Worm (Caenorhabditis elegans): Measurements from ENCODE around the gene C18A3.3.
A peak's percentile ranks its signal among the peaks of the same experiment; 100 is the strongest.

Gene C18A3.3

DNA sequence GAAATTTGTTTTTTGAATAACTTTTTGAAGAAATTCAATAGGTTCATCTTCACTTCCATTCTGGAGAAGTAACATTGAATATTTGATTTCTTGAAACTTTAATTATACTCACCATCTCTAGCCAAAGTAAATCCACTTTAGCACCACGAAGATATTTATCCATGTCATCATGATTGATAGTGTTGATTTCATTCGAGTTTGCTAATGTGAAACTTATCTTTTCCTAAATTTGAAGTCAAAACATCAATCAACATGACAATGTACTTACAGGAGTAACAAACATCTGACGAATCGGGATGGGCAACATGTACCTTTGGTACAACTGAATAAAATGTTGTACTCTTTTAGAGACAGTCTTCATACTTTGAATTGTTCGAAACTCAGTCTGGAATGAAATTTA is 18.8 kb upstream of the C18A3.3 start:
- TF ChIP-seq T22C8.4 (GFP tag; IDR thresholded peaks at IDR 0.05) (no peak), flt-1 (GFP tag; IDR thresholded peaks at IDR 0.05) (no peak), ztf-23 (GFP tag; IDR thresholded peaks at IDR 0.05) (no peak), klf-2 (GFP tag; conservative IDR thresholded peaks at IDR 0.05) (no peak), cog-1 (tag; optimal IDR thresholded peaks at IDR 0.05) (no peak), ztf-29 (GFP tag; IDR thresholded peaks at IDR 0.05) (no peak), tab-1 (GFP tag; IDR thresholded peaks at IDR 0.05) (no peak), ref-1 (GFP tag; conservative IDR thresholded peaks at IDR 0.05) (no peak), med-1 (GFP tag; optimal IDR thresholded peaks at IDR 0.05; ENCODE audit: insufficient read depth) (no peak)

DNA sequence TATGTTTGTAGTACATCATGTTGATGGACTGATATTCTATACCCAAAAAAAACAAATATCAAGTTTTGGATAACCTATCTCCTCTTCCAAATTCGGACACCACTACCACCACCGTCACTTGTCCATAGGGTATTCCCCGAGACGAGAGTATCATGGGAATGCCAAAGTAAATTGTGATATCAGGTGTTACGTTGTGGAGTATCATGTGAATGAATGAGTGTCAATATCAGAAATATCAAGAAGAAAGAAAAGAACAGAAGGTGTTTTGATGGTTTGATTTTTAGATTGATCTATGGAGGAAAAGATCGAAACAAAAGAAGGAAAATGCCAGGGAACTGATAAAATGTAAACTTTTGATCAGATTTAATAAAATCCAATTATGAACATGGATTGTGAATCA is 17.9 kb upstream of the C18A3.3 start:
- TF ChIP-seq cog-1 (tag; optimal IDR thresholded peaks at IDR 0.05) = no peak
- TF ChIP-seq T22C8.4 (GFP tag; IDR thresholded peaks at IDR 0.05) = no peak
- TF ChIP-seq med-1 (GFP tag; optimal IDR thresholded peaks at IDR 0.05; ENCODE audit: insufficient read depth) = no peak
- TF ChIP-seq ztf-29 (GFP tag; IDR thresholded peaks at IDR 0.05) = no peak
- no peak for TF ChIP-seq klf-2 (GFP tag; conservative IDR thresholded peaks at IDR 0.05)
- TF ChIP-seq ztf-23 (GFP tag; IDR thresholded peaks at IDR 0.05) = no peak
- no peak for TF ChIP-seq tab-1 (GFP tag; IDR thresholded peaks at IDR 0.05)
- no peak for TF ChIP-seq ref-1 (GFP tag; conservative IDR thresholded peaks at IDR 0.05)
- no peak for TF ChIP-seq flt-1 (GFP tag; IDR thresholded peaks at IDR 0.05)

- TF ChIP-seq ztf-29 (GFP tag; IDR thresholded peaks at IDR 0.05) = no peak
- TF ChIP-seq T22C8.4 (GFP tag; IDR thresholded peaks at IDR 0.05) = no peak
- no peak for TF ChIP-seq flt-1 (GFP tag; IDR thresholded peaks at IDR 0.05)
- TF ChIP-seq ztf-23 (GFP tag; IDR thresholded peaks at IDR 0.05) = no peak
- TF ChIP-seq tab-1 (GFP tag; IDR thresholded peaks at IDR 0.05) = no peak
- no peak for TF ChIP-seq ref-1 (GFP tag; conservative IDR thresholded peaks at IDR 0.05)
- no peak for TF ChIP-seq med-1 (GFP tag; optimal IDR thresholded peaks at IDR 0.05; ENCODE audit: insufficient read depth)
- TF ChIP-seq klf-2 (GFP tag; conservative IDR thresholded peaks at IDR 0.05) = no peak
- TF ChIP-seq cog-1 (tag; optimal IDR thresholded peaks at IDR 0.05) = no peak
Observed at ce11 chrII:5698869-5699268, 17.2 kb upstream of the C18A3.3 start, which contains the start of the genes C25H3.10 and C25H3.1. Gene C25H3.10, minus strand, starts transcription at chrII:5698969. Gene C25H3.1, plus strand, starts transcription at chrII:5699071.

ce11 chrII:5701485-5701884 is 14.6 kb upstream of the C18A3.3 start:
- no peak for TF ChIP-seq cog-1 (tag; optimal IDR thresholded peaks at IDR 0.05)
- no peak for TF ChIP-seq klf-2 (GFP tag; conservative IDR thresholded peaks at IDR 0.05)
- TF ChIP-seq ztf-29 (GFP tag; IDR thresholded peaks at IDR 0.05) = no peak
- no peak for TF ChIP-seq tab-1 (GFP tag; IDR thresholded peaks at IDR 0.05)
- TF ChIP-seq flt-1 (GFP tag; IDR thresholded peaks at IDR 0.05) = no peak
- no peak for TF ChIP-seq T22C8.4 (GFP tag; IDR thresholded peaks at IDR 0.05)
- no peak for TF ChIP-seq ref-1 (GFP tag; conservative IDR thresholded peaks at IDR 0.05)
- TF ChIP-seq ztf-23 (GFP tag; IDR thresholded peaks at IDR 0.05) = no peak
- TF ChIP-seq med-1 (GFP tag; optimal IDR thresholded peaks at IDR 0.05; ENCODE audit: insufficient read depth) = no peak

- TF ChIP-seq med-1 (GFP tag; optimal IDR thresholded peaks at IDR 0.05; ENCODE audit: insufficient read depth) = no peak
- TF ChIP-seq ztf-29 (GFP tag; IDR thresholded peaks at IDR 0.05) = no peak
- TF ChIP-seq T22C8.4 (GFP tag; IDR thresholded peaks at IDR 0.05) = no peak
- TF ChIP-seq klf-2 (GFP tag; conservative IDR thresholded peaks at IDR 0.05) = no peak
- no peak for TF ChIP-seq cog-1 (tag; optimal IDR thresholded peaks at IDR 0.05)
- 0 out of 2 replicates have a peak, but pooled peaks have one; percentile 11 for TF ChIP-seq ztf-23 (GFP tag; IDR thresholded peaks at IDR 0.05)
- TF ChIP-seq ref-1 (GFP tag; conservative IDR thresholded peaks at IDR 0.05) = no peak
- no peak for TF ChIP-seq flt-1 (GFP tag; IDR thresholded peaks at IDR 0.05)
Observed at ce11 chrII:5702611-5703192, 13.4 kb upstream of the C18A3.3 start.

- TF ChIP-seq T22C8.4 (GFP tag; IDR thresholded peaks at IDR 0.05) (no peak), klf-2 (GFP tag; conservative IDR thresholded peaks at IDR 0.05) (no peak), flt-1 (GFP tag; IDR thresholded peaks at IDR 0.05) (no peak), ztf-23 (GFP tag; IDR thresholded peaks at IDR 0.05) (no peak), med-1 (GFP tag; optimal IDR thresholded peaks at IDR 0.05; ENCODE audit: insufficient read depth) (no peak), tab-1 (GFP tag; IDR thresholded peaks at IDR 0.05) (no peak), ztf-29 (GFP tag; IDR thresholded peaks at IDR 0.05) (no peak), ref-1 (GFP tag; conservative IDR thresholded peaks at IDR 0.05) (no peak), cog-1 (tag; optimal IDR thresholded peaks at IDR 0.05) (no peak)
Observed at ce11 chrII:5704479-5704878, 11.6 kb upstream of the C18A3.3 start.

DNA sequence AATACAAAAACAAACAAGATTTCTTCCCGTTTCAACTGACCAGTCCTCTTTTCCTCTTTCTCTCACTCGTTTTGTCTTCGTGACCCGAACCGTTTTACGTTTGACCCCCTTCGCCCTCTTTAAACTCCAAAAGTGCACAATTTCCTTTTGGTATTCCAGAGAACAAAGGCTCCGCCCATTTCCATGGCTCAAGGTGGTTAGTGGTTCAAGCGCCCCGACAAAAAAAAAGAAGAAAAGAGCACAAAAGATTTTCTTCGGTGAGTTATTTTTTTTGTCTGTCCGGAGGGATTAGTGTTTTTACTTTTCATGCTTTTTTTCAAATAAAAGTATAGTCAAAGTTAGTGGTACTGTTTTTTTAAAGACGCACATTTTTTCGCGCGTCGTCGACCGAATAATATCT is 8.6 kb upstream of the C18A3.3 start, which contains the start of gene osta-2:
osta-2 (plus strand) TSS at position 160 of the 400 bp plus-strand sequence.
- TF ChIP-seq ref-1 (GFP tag; conservative IDR thresholded peaks at IDR 0.05) (no peak), klf-2 (GFP tag; conservative IDR thresholded peaks at IDR 0.05) (no peak), tab-1 (GFP tag; IDR thresholded peaks at IDR 0.05) (no peak), flt-1 (GFP tag; IDR thresholded peaks at IDR 0.05) (no peak), T22C8.4 (GFP tag; IDR thresholded peaks at IDR 0.05) (no peak), ztf-29 (GFP tag; IDR thresholded peaks at IDR 0.05) (no peak), ztf-23 (GFP tag; IDR thresholded peaks at IDR 0.05) (no peak), cog-1 (tag; optimal IDR thresholded peaks at IDR 0.05) (no peak), med-1 (GFP tag; optimal IDR thresholded peaks at IDR 0.05; ENCODE audit: insufficient read depth) (no peak)

DNA sequence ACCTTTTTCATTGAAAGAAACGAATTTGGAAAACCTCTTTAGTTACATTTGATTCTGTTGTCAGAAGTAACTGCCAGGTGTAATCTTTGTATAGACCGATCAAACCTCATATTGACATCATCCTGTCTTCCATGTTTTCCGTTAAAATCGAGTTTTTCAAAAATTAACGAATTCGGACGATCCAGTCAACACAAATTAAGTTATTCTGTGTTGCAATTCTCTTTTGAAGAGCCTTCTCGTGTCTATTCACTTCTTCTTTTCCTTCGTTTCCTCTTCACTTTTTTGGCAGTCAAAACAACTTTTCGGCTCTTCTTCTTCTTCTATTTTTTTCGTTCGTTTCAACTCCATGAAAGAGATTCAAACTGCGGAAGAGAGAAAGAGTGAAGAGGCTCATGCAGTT is 8.0 kb upstream of the C18A3.3 start:
- no peak for TF ChIP-seq flt-1 (GFP tag; IDR thresholded peaks at IDR 0.05)
- no peak for TF ChIP-seq ref-1 (GFP tag; conservative IDR thresholded peaks at IDR 0.05)
- TF ChIP-seq med-1 (GFP tag; optimal IDR thresholded peaks at IDR 0.05; ENCODE audit: insufficient read depth) = no peak
- no peak for TF ChIP-seq ztf-23 (GFP tag; IDR thresholded peaks at IDR 0.05)
- no peak for TF ChIP-seq klf-2 (GFP tag; conservative IDR thresholded peaks at IDR 0.05)
- TF ChIP-seq cog-1 (tag; optimal IDR thresholded peaks at IDR 0.05) = no peak
- TF ChIP-seq tab-1 (GFP tag; IDR thresholded peaks at IDR 0.05) = no peak
- TF ChIP-seq T22C8.4 (GFP tag; IDR thresholded peaks at IDR 0.05) = no peak
- TF ChIP-seq ztf-29 (GFP tag; IDR thresholded peaks at IDR 0.05) = no peak

- TF ChIP-seq klf-2 (GFP tag; conservative IDR thresholded peaks at IDR 0.05) (no peak), ref-1 (GFP tag; conservative IDR thresholded peaks at IDR 0.05) (no peak), ztf-29 (GFP tag; IDR thresholded peaks at IDR 0.05) (no peak), tab-1 (GFP tag; IDR thresholded peaks at IDR 0.05) (no peak), med-1 (GFP tag; optimal IDR thresholded peaks at IDR 0.05; ENCODE audit: insufficient read depth) (no peak), cog-1 (tag; optimal IDR thresholded peaks at IDR 0.05) (no peak), flt-1 (GFP tag; IDR thresholded peaks at IDR 0.05) (no peak), T22C8.4 (GFP tag; IDR thresholded peaks at IDR 0.05) (no peak), ztf-23 (GFP tag; IDR thresholded peaks at IDR 0.05) (no peak)
Observed at ce11 chrII:5710835-5711234, 5.3 kb upstream of the C18A3.3 start.

Measured in whole organism, midembryonic.